Fruit fly (Drosophila melanogaster) whole organism, prepupa: ENCODE results near the gene Caper.

ENCODE experiments used
- CG10631 ChIP-seq: fragments of 200-800 bp; sonication (Bioruptor generic); optimal IDR thresholded peaks from 2 replicates; lab custom pipeline; 2016; ENCODE audit warnings: missing biosample characterization, missing genetic modification characterization
- CG10669 ChIP-seq: fragments of 200-800 bp; sonication (Bioruptor generic); optimal IDR thresholded peaks from 3 replicates; lab custom pipeline; 2018; ENCODE audit warnings: missing biosample characterization, mild to moderate bottlenecking, missing genetic modification characterization, moderate library complexity
- CG11294 ChIP-seq: fragments of 200-800 bp; sonication (Bioruptor generic); IDR thresholded peaks from 2 replicates; pipeline ENCODE4 v1.3.6; 2022; ENCODE audit warnings: missing biosample characterization, missing genetic modification characterization
- CG11762 ChIP-seq: fragments of 200-800 bp; sonication (Bioruptor generic); optimal IDR thresholded peaks from 3 replicates; lab custom pipeline; 2016; ENCODE audit warnings: missing biosample characterization, missing genetic modification characterization; ENCODE audit not compliant: insufficient read depth
- CG11902 ChIP-seq: fragments of 200-800 bp; sonication (Bioruptor generic); optimal IDR thresholded peaks from 3 replicates; lab custom pipeline; 2016; ENCODE audit warnings: missing biosample characterization, missing genetic modification characterization
- CG15336 ChIP-seq: fragments of 200-800 bp; sonication (Bioruptor generic); IDR thresholded peaks from 2 replicates; pipeline ENCODE4 v1.3.6; 2022; ENCODE audit warnings: missing biosample characterization, missing genetic modification characterization
- CG16779 ChIP-seq: fragments of 200-800 bp; sonication (Bioruptor generic); optimal IDR thresholded peaks from 3 replicates; lab custom pipeline; 2017; ENCODE audit warnings: missing biosample characterization, mild to moderate bottlenecking, missing genetic modification characterization
- CG3032 ChIP-seq: fragments of 200-800 bp; optimal IDR thresholded peaks from 2 replicates; lab custom pipeline; 2019; ENCODE audit warnings: missing biosample characterization, mild to moderate bottlenecking, missing genetic modification characterization, moderate library complexity
- CG31627 ChIP-seq: fragments of 200-800 bp; sonication (Bioruptor generic); optimal IDR thresholded peaks from 3 replicates; lab custom pipeline; 2016; ENCODE audit warnings: missing biosample characterization, missing genetic modification characterization
- CG3919 ChIP-seq: fragments of 200-800 bp; sonication (Bioruptor generic); optimal IDR thresholded peaks from 3 replicates; lab custom pipeline; 2016; ENCODE audit warnings: missing biosample characterization, missing genetic modification characterization
- CG4318 ChIP-seq: fragments of 200-800 bp; sonication (Bioruptor generic); optimal IDR thresholded peaks from 3 replicates; lab custom pipeline; 2017; ENCODE audit warnings: missing biosample characterization, mild to moderate bottlenecking, missing genetic modification characterization
- CG6276 ChIP-seq: fragments of 200-800 bp; sonication (Bioruptor generic); optimal IDR thresholded peaks from 2 replicates; lab custom pipeline; 2017; ENCODE audit warnings: missing biosample characterization, mild to moderate bottlenecking, missing genetic modification characterization
- CG6808 ChIP-seq: fragments of 200-800 bp; sonication (Bioruptor generic); optimal IDR thresholded peaks from 3 replicates; lab custom pipeline; 2017; ENCODE audit warnings: missing biosample characterization, missing genetic modification characterization, mild to moderate bottlenecking, moderate library complexity, missing genetic modification reagents
- CG6854 ChIP-seq: fragments of 200-800 bp; sonication (Bioruptor generic); optimal IDR thresholded peaks from 2 replicates; lab custom pipeline; 2017; ENCODE audit warnings: missing biosample characterization, mild to moderate bottlenecking, missing genetic modification characterization
- CG7368 ChIP-seq: fragments of 200-800 bp; sonication (Bioruptor generic); optimal IDR thresholded peaks from 3 replicates; lab custom pipeline; 2016; ENCODE audit warnings: missing biosample characterization, missing genetic modification characterization
- CG8119 ChIP-seq: fragments of 200-800 bp; sonication (Bioruptor generic); IDR thresholded peaks from 3 replicates; pipeline ENCODE4 v1.3.6; 2022; ENCODE audit warnings: missing biosample characterization, missing genetic modification characterization
- CG8319 ChIP-seq: fragments of 200-800 bp; sonication (Bioruptor generic); optimal IDR thresholded peaks from 3 replicates; lab custom pipeline; 2016; ENCODE audit warnings: missing biosample characterization, missing genetic modification characterization
- CG8632 ChIP-seq: fragments of 200-800 bp; sonication (Bioruptor generic); optimal IDR thresholded peaks from 3 replicates; lab custom pipeline; 2016; ENCODE audit warnings: missing biosample characterization, missing genetic modification characterization
- Eip75B ChIP-seq: fragments of 200-800 bp; sonication (Bioruptor generic); optimal IDR thresholded peaks from 3 replicates; lab custom pipeline; 2016; ENCODE audit warnings: missing biosample characterization, missing genetic modification characterization
- Eip93F ChIP-seq: fragments of 200-800 bp; sonication (Bioruptor generic); optimal IDR thresholded peaks from 2 replicates; lab custom pipeline; 2016; ENCODE audit warnings: missing biosample characterization, mild to moderate bottlenecking, missing genetic modification characterization
- Ets96B ChIP-seq: fragments of 200-800 bp; optimal IDR thresholded peaks from 2 replicates; lab custom pipeline; 2019; ENCODE audit warnings: missing biosample characterization, mild to moderate bottlenecking, missing genetic modification characterization, moderate library complexity
- Gug ChIP-seq: fragments of 200-800 bp; sonication (Bioruptor generic); IDR thresholded peaks from 2 replicates; pipeline ENCODE4 v1.3.6; 2022; ENCODE audit warnings: missing biosample characterization, missing genetic modification characterization
- Hr38 ChIP-seq: sonication (Bioruptor generic); optimal IDR thresholded peaks from 2 replicates; lab custom pipeline; 2016; ENCODE audit warnings: missing biosample characterization, missing genetic modification characterization
- Hr39 ChIP-seq: fragments of 200-800 bp; sonication (Bioruptor generic); optimal IDR thresholded peaks from 2 replicates; lab custom pipeline; 2016; ENCODE audit warnings: missing biosample characterization, missing genetic modification characterization
- Hr4 ChIP-seq: fragments of 200-800 bp; sonication (Bioruptor generic); optimal IDR thresholded peaks from 3 replicates; lab custom pipeline; 2016; ENCODE audit warnings: missing biosample characterization, missing genetic modification characterization
- Lpt ChIP-seq: fragments of 200-800 bp; sonication (Bioruptor generic); optimal IDR thresholded peaks from 3 replicates; lab custom pipeline; 2016; ENCODE audit warnings: missing biosample characterization, missing genetic modification characterization
- Met ChIP-seq: fragments of 200-800 bp; sonication (Bioruptor generic); optimal IDR thresholded peaks from 3 replicates; lab custom pipeline; 2016; ENCODE audit warnings: missing biosample characterization, missing genetic modification characterization
- Smox ChIP-seq: fragments of 200-800 bp; sonication (Bioruptor generic); optimal IDR thresholded peaks from 3 replicates; lab custom pipeline; 2016; ENCODE audit warnings: missing biosample characterization, missing genetic modification characterization
- Sox102F ChIP-seq: fragments of 200-800 bp; sonication (Bioruptor generic); optimal IDR thresholded peaks from 2 replicates; lab custom pipeline; 2016; ENCODE audit warnings: missing biosample characterization, mild to moderate bottlenecking, missing genetic modification characterization
- achi ChIP-seq: fragments of 200-800 bp; sonication (Bioruptor generic); optimal IDR thresholded peaks from 3 replicates; lab custom pipeline; 2016; ENCODE audit warnings: missing biosample characterization, missing genetic modification characterization
- dsx ChIP-seq: fragments of 200-800 bp; optimal IDR thresholded peaks from 3 replicates; lab custom pipeline; 2019; ENCODE audit warnings: missing biosample characterization, mild to moderate bottlenecking, missing genetic modification characterization, moderate library complexity; ENCODE audit not compliant: poor library complexity, severe bottlenecking
- eg ChIP-seq: fragments of 200-800 bp; sonication (Bioruptor generic); IDR thresholded peaks from 3 replicates; pipeline ENCODE4 v1.3.6; 2022; ENCODE audit warnings: missing biosample characterization, missing genetic modification characterization
- esn ChIP-seq: fragments of 200-800 bp; sonication (Bioruptor generic); optimal IDR thresholded peaks from 2 replicates; lab custom pipeline; 2016; ENCODE audit warnings: missing biosample characterization, mild to moderate bottlenecking, missing genetic modification characterization, moderate library complexity
- fd59A ChIP-seq: fragments of 200-800 bp; sonication (Bioruptor generic); optimal IDR thresholded peaks from 2 replicates; lab custom pipeline; 2017; ENCODE audit warnings: missing biosample characterization, mild to moderate bottlenecking, missing genetic modification characterization, missing genetic modification reagents
- fd85E ChIP-seq: fragments of 200-800 bp; sonication (Bioruptor generic); optimal IDR thresholded peaks from 3 replicates; lab custom pipeline; 2016; ENCODE audit warnings: missing biosample characterization, missing genetic modification characterization
- fkh ChIP-seq: fragments of 200-800 bp; sonication (Bioruptor generic); optimal IDR thresholded peaks from 3 replicates; lab custom pipeline; 2017; ENCODE audit warnings: missing biosample characterization, mild to moderate bottlenecking, missing genetic modification characterization, moderate library complexity
- net ChIP-seq: fragments of 200-800 bp; sonication (Bioruptor generic); optimal IDR thresholded peaks from 3 replicates; lab custom pipeline; 2016; ENCODE audit warnings: missing biosample characterization, missing genetic modification characterization
- pdm3 ChIP-seq: fragments of 200-800 bp; sonication (Bioruptor generic); optimal IDR thresholded peaks from 3 replicates; lab custom pipeline; 2016; ENCODE audit warnings: missing biosample characterization, missing genetic modification characterization
- salr ChIP-seq, 2 experiments: fragments of 200-800 bp; sonication (Bioruptor generic); optimal IDR thresholded peaks; 3 replicates each; lab custom pipeline; 2016 to 2018; ENCODE audit warnings: missing biosample characterization in 2 of 2, missing genetic modification characterization in 2 of 2, mild to moderate bottlenecking in 1 of 2
- spab ChIP-seq: fragments of 200-800 bp; sonication (Bioruptor generic); optimal IDR thresholded peaks from 2 replicates; lab custom pipeline; 2017; ENCODE audit warnings: missing biosample characterization, mild to moderate bottlenecking, missing genetic modification characterization, missing genetic modification reagents
- ss ChIP-seq, 2 experiments: fragments of 200-800 bp; sonication (Bioruptor generic); optimal IDR thresholded peaks; 2 replicates in 1 of 2; 3 replicates in 1 of 2; lab custom pipeline; 2017 to 2018; ENCODE audit warnings: mild to moderate bottlenecking in 2 of 2, missing biosample characterization in 2 of 2, missing genetic modification characterization in 2 of 2, moderate library complexity in 1 of 2
- svp ChIP-seq: fragments of 200-800 bp; sonication (Bioruptor generic); peaks from one replicate; lab custom pipeline; 2016; ENCODE audit warnings: missing biosample characterization, missing genetic modification characterization
- topi ChIP-seq: fragments of 200-800 bp; sonication (Bioruptor generic); optimal IDR thresholded peaks from 3 replicates; lab custom pipeline; 2016; ENCODE audit warnings: missing biosample characterization, missing genetic modification characterization
- vri ChIP-seq: fragments of 200-800 bp; sonication (Bioruptor generic); optimal IDR thresholded peaks from 3 replicates; lab custom pipeline; 2016; ENCODE audit warnings: missing biosample characterization, mild to moderate bottlenecking, missing genetic modification characterization

Gene Caper

dm6 chr2L:7043039-7043905 lies 10.8 kb downstream of the Caper start (continued):
- peak; percentile 40 for TF ChIP-seq pdm3 (GFP tag; lab: Kevin White, UChicago)
- peak in 1 of 2 experiments; percentile 25 for TF ChIP-seq ss (GFP tag; optimal IDR thresholded peaks at IDR 0.05; lab: Kevin White, UChicago)
- peak; percentile 28 for TF ChIP-seq achi (GFP tag; lab: Kevin White, UChicago)
- peak; percentile 20 for TF ChIP-seq CG4318 (GFP tag; lab: Kevin White, UChicago)
- TF ChIP-seq spab (GFP tag; lab: Kevin White, UChicago), result no peak
- peak; percentile 92 for TF ChIP-seq fkh (GFP tag; lab: Kevin White, UChicago)
- peak; percentile 53 for TF ChIP-seq Sox102F (GFP tag; lab: Kevin White, UChicago)
- TF ChIP-seq CG16779, result no peak
- TF ChIP-seq topi (GFP tag; lab: Kevin White, UChicago), result peak; percentile 67
- 0 out of 2 replicates have a peak, but pooled peaks have one; percentile 23 for TF ChIP-seq CG15336 (GFP tag; lab: Robert Waterston, UW)
- peak; percentile 29 for TF ChIP-seq CG10669
- no peak for TF ChIP-seq dsx
- TF ChIP-seq Lpt (GFP tag; lab: Kevin White, UChicago), result no peak
- TF ChIP-seq CG6854 (GFP tag; lab: Kevin White, UChicago), result no peak
- TF ChIP-seq CG8119 (GFP tag; lab: Robert Waterston, UW), result no peak
- TF ChIP-seq Hr38, result no peak
- TF ChIP-seq eg (GFP tag; lab: Robert Waterston, UW), result peak; percentile 29; the same call in 1 of the 3 replicates
- TF ChIP-seq salr (GFP tag; optimal IDR thresholded peaks at IDR 0.05; lab: Kevin White, UChicago), result peak in 1 of 2 experiments; percentile 37
- peak; percentile 29 for TF ChIP-seq CG10631 (GFP tag; lab: Kevin White, UChicago)
- peak; percentile 35 for TF ChIP-seq CG6276

dm6 chr2L:7047703-7048102 lies 15.2 kb downstream of the Caper start:
- TF ChIP-seq CG8632 (GFP tag; lab: Kevin White, UChicago) (no peak), CG6808 (GFP tag; lab: Kevin White, UChicago) (no peak), ss (GFP tag; optimal IDR thresholded peaks at IDR 0.05; lab: Kevin White, UChicago) (no peak), fkh (GFP tag; lab: Kevin White, UChicago) (peak; percentile 55), fd59A (GFP tag; lab: Kevin White, UChicago) (no peak), pdm3 (GFP tag; lab: Kevin White, UChicago) (no peak)
- TF ChIP-seq, all 60 proteins: peak for 1

dm6 chr2L:7049009-7049647 lies 16.6 kb downstream of the Caper start:
- TF ChIP-seq fd85E (GFP tag; lab: Kevin White, UChicago) (no peak), CG11762 (no peak), CG8119 (GFP tag; lab: Robert Waterston, UW) (peak; percentile 41; the same call in 1 of the 3 replicates), Ets96B (no peak), salr (GFP tag; optimal IDR thresholded peaks at IDR 0.05; lab: Kevin White, UChicago) (peak in 1 of 2 experiments; percentile 13), Hr4 (GFP tag; lab: Kevin White, UChicago) (peak; percentile 18), CG3032 (tag; lab: Kevin White, UChicago) (no peak), Met (GFP tag; lab: Kevin White, UChicago) (no peak), CG11294 (no peak), CG10669 (peak; percentile 20), Gug (no peak; the same call in 1 of the 2 replicates), Hr39 (peak; percentile 19), CG7368 (GFP tag; lab: Kevin White, UChicago) (no peak), CG10631 (GFP tag; lab: Kevin White, UChicago) (no peak), CG31627 (peak; percentile 5), CG15336 (GFP tag; lab: Robert Waterston, UW) (peak; percentile 45; the same call in 1 of the 2 replicates), Sox102F (GFP tag; lab: Kevin White, UChicago) (peak; percentile 51), svp (GFP tag; lab: Kevin White, UChicago) (no peak), CG16779 (peak; percentile 69), CG8319 (GFP tag; lab: Kevin White, UChicago) (no peak), net (GFP tag; lab: Kevin White, UChicago) (no peak), CG3919 (GFP tag; lab: Kevin White, UChicago) (peak; percentile 16), vri (GFP tag; lab: Kevin White, UChicago) (peak; percentile 85), Smox (GFP tag; lab: Kevin White, UChicago) (no peak), Eip75B (no peak), Eip93F (GFP tag; lab: Kevin White, UChicago) (peak; percentile 21), esn (GFP tag; lab: Kevin White, UChicago) (peak; percentile 15), CG11902 (GFP tag; lab: Kevin White, UChicago) (no peak)
